Worm (Caenorhabditis elegans) whole organism, L2 larva: Measurements from ENCODE around the gene ZK353.2.

Experiments used
- ZK546.5 ChIP-seq: sonication (generic microtip); optimal IDR thresholded peaks from 2 replicates; lab custom pipeline; 2017; ENCODE audit warnings: missing biosample characterization, missing genetic modification characterization
- aly-2 ChIP-seq: fragments of 150-350 bp; optimal IDR thresholded peaks from 2 replicates; lab custom pipeline; 2014; ENCODE audit warnings: missing biosample characterization, missing genetic modification characterization
- crh-2 ChIP-seq: sonication (generic microtip); optimal IDR thresholded peaks from 2 replicates; lab custom pipeline; 2017; ENCODE audit warnings: missing biosample characterization, missing genetic modification characterization
- egl-27 ChIP-seq: sonication (generic microtip); optimal IDR thresholded peaks from 3 replicates; lab custom pipeline; 2017; ENCODE audit warnings: missing biosample characterization, missing genetic modification reagents, missing genetic modification characterization
- lin-11 ChIP-seq: fragments of 150-350 bp; sonication (generic microtip); optimal IDR thresholded peaks from 2 replicates; lab custom pipeline; 2014; ENCODE audit warnings: missing biosample characterization, missing genetic modification characterization, inconsistent platforms, mixed read lengths
- mbf-1 ChIP-seq: sonication (generic microtip); optimal IDR thresholded peaks from 2 replicates; lab custom pipeline; 2017; ENCODE audit warnings: missing biosample characterization, missing genetic modification characterization
- nhr-11 ChIP-seq: fragments of 150-350 bp; optimal IDR thresholded peaks from 2 replicates; lab custom pipeline; 2014; ENCODE audit warnings: missing biosample characterization, missing genetic modification characterization
- nhr-23 ChIP-seq: fragments of 150-350 bp; optimal IDR thresholded peaks from 2 replicates; lab custom pipeline; 2014; ENCODE audit warnings: missing biosample characterization, missing genetic modification reagents, missing genetic modification characterization
- nhr-237 ChIP-seq: fragments of 150-350 bp; optimal IDR thresholded peaks from 2 replicates; lab custom pipeline; 2014; ENCODE audit warnings: missing biosample characterization, missing genetic modification characterization
- skn-1 ChIP-seq: sonication (generic microtip); optimal IDR thresholded peaks from 2 replicates; lab custom pipeline; 2017; ENCODE audit warnings: missing biosample characterization, missing genetic modification characterization
- unc-39 ChIP-seq: fragments of 150-350 bp; optimal IDR thresholded peaks from 2 replicates; lab custom pipeline; 2014; ENCODE audit warnings: missing biosample characterization, missing genetic modification characterization
- unc-62 ChIP-seq: fragments of 150-350 bp; optimal IDR thresholded peaks from 2 replicates; lab custom pipeline; 2014; ENCODE audit warnings: missing biosample characterization, missing genetic modification reagents, missing genetic modification characterization
- ztf-11 ChIP-seq: sonication (generic microtip); optimal IDR thresholded peaks from 2 replicates; lab custom pipeline; 2017; ENCODE audit warnings: missing biosample characterization, missing genetic modification characterization
- ztf-4 ChIP-seq: fragments of 150-350 bp; optimal IDR thresholded peaks from 2 replicates; lab custom pipeline; 2014; ENCODE audit warnings: missing biosample characterization, missing genetic modification characterization

- no peak for TF ChIP-seq nhr-11
- no peak for TF ChIP-seq aly-2 (tag; lab: Kevin White, UChicago)
- TF ChIP-seq unc-39 (tag; lab: Kevin White, UChicago): no peak
- no peak for TF ChIP-seq ztf-11 (tag; lab: Kevin White, UChicago)
- TF ChIP-seq crh-2 (tag; lab: Kevin White, UChicago): no peak
- TF ChIP-seq ZK546.5 (tag; lab: Kevin White, UChicago): no peak
- TF ChIP-seq unc-62 (GFP tag; lab: Kevin White, UChicago): no peak
- no peak for TF ChIP-seq nhr-23
- TF ChIP-seq egl-27 (tag; lab: Kevin White, UChicago): no peak
- no peak for TF ChIP-seq skn-1
- no peak for TF ChIP-seq ztf-4 (tag; lab: Kevin White, UChicago)
- no peak for TF ChIP-seq nhr-237 (tag; lab: Kevin White, UChicago)
- no peak for TF ChIP-seq lin-11 (tag; lab: Kevin White, UChicago)
- no peak for TF ChIP-seq mbf-1 (tag; lab: Kevin White, UChicago)
These were observed 4.1 kb downstream of the ZK353.2 start for ce11 chrIII:8402633-8403032.
